Fruit fly (Drosophila melanogaster): ENCODE measurements around the gene c11.1.

- no peak for TF ChIP-seq Hr78 (GFP tag; optimal IDR thresholded peaks at IDR 0.05)
- no peak for TF ChIP-seq Dif (GFP tag; optimal IDR thresholded peaks at IDR 0.05; ENCODE audit: partially characterized antibody)
- TF ChIP-seq pan (optimal IDR thresholded peaks at IDR 0.05), result no peak
- TF ChIP-seq CrebA (GFP tag; optimal IDR thresholded peaks at IDR 0.05; ENCODE audit: borderline replicate concordance), result no peak
- no peak for TF ChIP-seq Vsx2 (GFP tag; optimal IDR thresholded peaks at IDR 0.05; ENCODE audit: partially characterized antibody)
- no peak for TF ChIP-seq CG32264 (GFP tag; optimal IDR thresholded peaks at IDR 0.05)
- no peak for TF ChIP-seq sv (GFP tag; optimal IDR thresholded peaks at IDR 0.05)
- no peak for TF ChIP-seq sage (GFP tag; optimal IDR thresholded peaks at IDR 0.05)
- no peak for TF ChIP-seq fru (GFP tag; optimal IDR thresholded peaks at IDR 0.05)
- TF ChIP-seq jim (GFP tag; optimal IDR thresholded peaks at IDR 0.05), result no peak
Measured at dm6 chrX:9319140-9319539, 36.2 kb upstream of the c11.1 start, which contains the start of the genes c12.1 and c12.2.
